Fruit fly (Drosophila melanogaster): ENCODE results near the gene CG6013.
A peak's percentile ranks its signal among the peaks of the same experiment; 100 is the strongest.

DNA sequence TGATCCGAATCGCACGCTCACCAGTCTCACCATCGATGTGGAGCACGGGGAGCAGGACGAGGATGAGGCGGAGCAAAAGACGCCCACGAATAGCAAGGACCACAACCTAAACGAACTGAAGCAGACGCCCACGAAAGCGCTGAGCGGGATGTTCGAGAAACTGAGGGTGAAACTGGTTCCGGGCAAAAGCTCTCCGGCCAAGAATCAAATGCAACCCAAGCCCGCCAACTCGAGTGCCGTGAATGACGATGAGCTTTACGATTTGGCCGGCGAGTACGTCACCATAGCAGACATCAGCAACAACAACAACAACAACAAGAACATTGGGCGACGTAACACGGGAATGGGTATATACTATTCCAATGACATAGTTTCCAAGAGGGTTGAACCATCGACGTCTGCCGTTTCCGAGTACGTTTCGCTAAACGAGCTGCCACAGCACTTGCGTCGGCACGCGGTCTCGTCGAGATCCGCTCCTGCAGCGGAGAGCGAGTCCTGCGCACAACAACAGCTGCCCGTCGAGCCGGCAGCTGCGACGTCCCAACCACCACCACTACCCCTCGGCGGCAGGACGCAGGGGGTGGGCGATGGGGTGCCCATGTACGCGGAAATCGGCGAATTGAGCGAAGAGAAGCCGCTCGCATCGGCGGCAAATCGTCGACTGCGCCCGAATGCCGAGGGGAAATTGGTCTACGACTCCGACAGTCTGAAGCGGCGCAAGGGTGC is 13.8 kb upstream of the CG6013 start:
- TF ChIP-seq Awh (GFP tag; IDR thresholded peaks at IDR 0.05) (no peak), cas (GFP tag; IDR thresholded peaks at IDR 0.05) (no peak), CG13775 (GFP tag; optimal IDR thresholded peaks at IDR 0.05) (no peak), CG17359 (tag; optimal IDR thresholded peaks at IDR 0.05) (no peak), CG7928 (GFP tag; optimal IDR thresholded peaks at IDR 0.05) (no peak), Adf1 (GFP tag; IDR thresholded peaks at IDR 0.05) (peak; percentile 75), CG11456 (GFP tag; IDR thresholded peaks at IDR 0.05) (no peak), Oaz (GFP tag; IDR thresholded peaks at IDR 0.05) (no peak)

All from whole organism, embryonic.